Worm (Caenorhabditis elegans) whole organism, midembryonic: ENCODE results near the gene fbxb-43.
"Not testable (repeated sequence)": the region's sequence is repeated elsewhere in the genome, so short reads cannot be mapped to it uniquely, and the experiment has no call there.

Source experiments
- T22C8.4 ChIP-seq: fragments of 200-800 bp; sonication (Bioruptor generic); IDR thresholded peaks from 2 replicates; pipeline ENCODE4 v1.3.6; 2022; ENCODE audit warnings: missing genetic modification characterization, missing compliant biosample characterization
- cog-1 ChIP-seq: sonication (generic microtip); optimal IDR thresholded peaks from 2 replicates; lab custom pipeline; 2016; ENCODE audit warnings: missing genetic modification characterization, missing compliant biosample characterization
- flt-1 ChIP-seq: fragments of 200-800 bp; sonication (Bioruptor generic); IDR thresholded peaks from 2 replicates; pipeline ENCODE4 v1.3.6; 2022; ENCODE audit warnings: missing genetic modification characterization, missing compliant biosample characterization
- klf-2 ChIP-seq: fragments of 200-800 bp; sonication (Bioruptor generic); conservative IDR thresholded peaks from 2 replicates; pipeline ENCODE4 v1.3.6; 2022; ENCODE audit warnings: missing genetic modification reagents, missing genetic modification characterization, missing compliant biosample characterization
- med-1 ChIP-seq: sonication (generic microtip); optimal IDR thresholded peaks from 2 replicates; lab custom pipeline; 2017; ENCODE audit warnings: missing genetic modification characterization, mild to moderate bottlenecking, missing compliant biosample characterization, antibody characterized with exemption, missing genetic modification reagents; ENCODE audit not compliant: insufficient read depth
- ref-1 ChIP-seq: fragments of 200-800 bp; sonication (Bioruptor generic); conservative IDR thresholded peaks from 2 replicates; pipeline ENCODE4 v1.3.6; 2022; ENCODE audit warnings: missing genetic modification reagents, missing genetic modification characterization, missing compliant biosample characterization
- tab-1 ChIP-seq: fragments of 200-800 bp; sonication (Bioruptor generic); IDR thresholded peaks from 2 replicates; pipeline ENCODE4 v1.3.6; 2022; ENCODE audit warnings: missing genetic modification characterization, missing compliant biosample characterization
- ztf-23 ChIP-seq: fragments of 200-800 bp; sonication (Bioruptor generic); IDR thresholded peaks from 2 replicates; pipeline ENCODE4 v1.3.6; 2022; ENCODE audit warnings: missing genetic modification reagents, missing genetic modification characterization, missing compliant biosample characterization
- ztf-29 ChIP-seq: fragments of 200-800 bp; sonication (Bioruptor generic); IDR thresholded peaks from 2 replicates; pipeline ENCODE4 v1.3.6; 2022; ENCODE audit warnings: missing genetic modification reagents, missing genetic modification characterization, missing compliant biosample characterization

fbxb-43 gene

DNA sequence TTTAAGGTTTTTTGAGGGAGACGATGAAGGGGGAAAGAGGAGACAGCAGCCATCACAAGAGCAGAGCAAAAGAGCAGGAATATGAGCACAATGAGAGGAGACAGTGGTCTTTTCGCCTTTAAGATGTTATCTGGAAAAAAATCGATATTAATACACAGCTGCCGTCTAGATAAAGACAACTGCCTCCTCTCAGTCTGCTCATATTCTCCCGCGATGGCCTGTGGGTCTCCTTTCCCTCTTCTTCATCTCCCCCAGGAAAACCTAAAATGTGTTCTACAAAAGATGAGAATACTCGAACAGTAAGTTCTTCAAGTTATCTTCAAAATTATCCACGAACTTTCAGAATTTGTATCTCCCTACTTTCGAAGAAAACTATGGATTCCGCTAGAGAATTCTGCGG, 14.5 kb downstream of the fbxb-43 start, which contains the start of the genes fbxb-52 and fbxb-51:
fbxb-52 (minus strand) TSS at position 101 of the 400 bp plus-strand sequence.
fbxb-51 (plus strand) TSS at position 212 of the 400 bp plus-strand sequence.
- TF ChIP-seq med-1 (no peak), ztf-29 (GFP tag; lab: Robert Waterston, UW) (no peak), flt-1 (no peak), tab-1 (GFP tag; lab: Robert Waterston, UW) (no peak), ref-1 (no peak), ztf-23 (no peak), cog-1 (tag; lab: Kevin White, UChicago) (no peak), klf-2 (no peak), T22C8.4 (no peak)

- not testable (repeated sequence) for TF ChIP-seq T22C8.4; ztf-29 (GFP tag; lab: Robert Waterston, UW); cog-1 (tag; lab: Kevin White, UChicago)
Observed at ce11 chrII:1556217-1556616, 20.2 kb downstream of the fbxb-43 start, which contains the start of the genes fbxb-54 and fbxb-50. fbxb-54 (minus strand) TSS chrII:1556317. fbxb-50 (plus strand) TSS chrII:1556443.

DNA sequence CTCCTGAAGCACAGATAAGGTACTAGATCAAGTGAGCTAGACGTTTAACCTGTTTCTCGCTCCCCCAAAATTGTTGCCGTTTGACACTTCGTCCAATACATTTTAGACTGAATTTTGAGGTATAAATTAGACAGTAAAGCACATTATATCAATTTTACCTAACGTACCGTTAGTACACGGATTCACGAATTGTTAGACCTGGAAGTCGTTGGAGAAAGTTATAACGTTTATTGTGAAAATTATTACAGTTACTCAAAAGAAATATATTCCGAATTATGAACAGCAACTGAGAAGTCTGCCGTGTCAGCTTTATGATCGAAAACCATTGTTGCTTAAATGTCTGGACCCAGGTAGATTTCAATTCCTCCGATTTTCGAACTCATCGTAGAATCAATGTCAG, 24.8 kb downstream of the fbxb-43 start:
- TF ChIP-seq ztf-29 (GFP tag; lab: Robert Waterston, UW) (no peak), ztf-23 (no peak), ref-1 (no peak), tab-1 (GFP tag; lab: Robert Waterston, UW) (no peak), cog-1 (tag; lab: Kevin White, UChicago) (no peak), T22C8.4 (no peak), flt-1 (no peak), med-1 (no peak), klf-2 (no peak)

DNA sequence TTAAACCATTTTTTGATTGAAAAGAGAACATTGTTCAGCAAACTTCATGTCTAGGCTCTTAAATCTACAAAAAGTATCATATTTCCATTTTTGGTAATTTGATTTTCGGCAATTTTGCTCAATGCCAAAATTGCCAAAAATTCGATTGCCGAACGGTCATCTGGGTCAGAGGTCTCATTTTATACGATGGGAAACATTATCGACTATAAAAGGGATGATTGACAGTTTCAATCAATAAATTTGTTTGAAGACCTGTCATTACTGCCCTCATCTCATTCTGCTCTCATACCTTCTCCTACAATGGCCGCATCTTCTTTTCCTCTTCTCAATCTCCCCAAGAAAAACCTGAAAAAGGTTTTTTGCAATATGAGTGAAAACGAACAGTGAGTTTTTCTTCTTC, 25.8 kb downstream of the fbxb-43 start, which contains the start of gene K05F6.14:
K05F6.14 (plus strand) TSS at position 301 of the 400 bp plus-strand sequence.
- TF ChIP-seq med-1 (no peak), T22C8.4 (no peak), ztf-23 (no peak), ref-1 (no peak), tab-1 (GFP tag; lab: Robert Waterston, UW) (no peak), ztf-29 (GFP tag; lab: Robert Waterston, UW) (no peak), flt-1 (no peak), klf-2 (no peak), cog-1 (tag; lab: Kevin White, UChicago) (no peak)

- TF ChIP-seq tab-1 (GFP tag; lab: Robert Waterston, UW) (no peak), ref-1 (no peak), med-1 (no peak), ztf-23 (no peak), ztf-29 (GFP tag; lab: Robert Waterston, UW) (no peak), flt-1 (no peak), T22C8.4 (no peak), klf-2 (no peak), cog-1 (tag; lab: Kevin White, UChicago) (no peak)
Observed at ce11 chrII:1567646-1568045, 31.6 kb downstream of the fbxb-43 start, which contains the start of gene K05F6.8. K05F6.8 (minus strand) TSS chrII:1567746.

ce11 chrII:1568214-1568613, 32.2 kb downstream of the fbxb-43 start, which contains the start of gene fbxb-49:
fbxb-49 (plus strand) TSS chrII:1568514.
- TF ChIP-seq T22C8.4 (no peak), ztf-29 (GFP tag; lab: Robert Waterston, UW) (no peak)

- TF ChIP-seq ref-1 (no peak), ztf-23 (no peak), tab-1 (GFP tag; lab: Robert Waterston, UW) (no peak), flt-1 (no peak), ztf-29 (GFP tag; lab: Robert Waterston, UW) (no peak), klf-2 (no peak), T22C8.4 (no peak), cog-1 (tag; lab: Kevin White, UChicago) (no peak), med-1 (no peak)
Observed at ce11 chrII:1571032-1571431, 35.0 kb downstream of the fbxb-43 start, which contains the start of gene fbxb-46. fbxb-46 (minus strand) TSS chrII:1571132.

DNA sequence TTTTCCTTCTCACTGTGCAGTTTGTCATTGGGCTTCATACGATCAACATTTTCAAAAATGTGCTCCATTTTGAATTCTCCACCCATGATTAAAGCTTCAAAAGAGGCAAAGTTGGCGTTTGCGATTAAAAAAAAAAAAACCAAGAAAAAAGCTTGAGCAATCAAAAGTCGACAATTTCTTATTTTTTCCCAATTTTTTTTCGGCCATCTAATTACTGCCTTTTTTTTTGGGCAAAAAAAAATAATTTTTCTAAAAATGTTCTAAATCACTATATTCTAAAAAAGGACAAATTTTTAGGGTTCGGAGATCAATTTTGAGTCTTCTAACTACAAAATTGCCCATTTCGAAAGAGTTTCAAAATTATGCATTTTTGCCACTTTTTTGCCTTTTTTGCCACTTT, 40.0 kb downstream of the fbxb-43 start, which contains the start of gene K05F6.10:
K05F6.10 (minus strand) TSS at position 101 of the 400 bp plus-strand sequence.
- TF ChIP-seq flt-1 (no peak), cog-1 (tag; lab: Kevin White, UChicago) (no peak), T22C8.4 (no peak), ztf-23 (no peak), klf-2 (no peak), tab-1 (GFP tag; lab: Robert Waterston, UW) (no peak)

ce11 chrII:1576772-1577171, 40.7 kb downstream of the fbxb-43 start:
- TF ChIP-seq ref-1 (no peak), flt-1 (no peak), klf-2 (no peak), T22C8.4 (no peak), tab-1 (GFP tag; lab: Robert Waterston, UW) (no peak), ztf-29 (GFP tag; lab: Robert Waterston, UW) (no peak), ztf-23 (no peak), cog-1 (tag; lab: Kevin White, UChicago) (no peak), med-1 (no peak)

ce11 chrII:1579886-1580285, 43.9 kb downstream of the fbxb-43 start, which contains the start of gene math-38:
math-38 (minus strand) TSS chrII:1579986.
- no peak for TF ChIP-seq ztf-29 (GFP tag; lab: Robert Waterston, UW)
- no peak for TF ChIP-seq cog-1 (tag; lab: Kevin White, UChicago)
- TF ChIP-seq flt-1, result no peak
- TF ChIP-seq klf-2, result no peak
- TF ChIP-seq tab-1 (GFP tag; lab: Robert Waterston, UW), result no peak
- TF ChIP-seq ztf-23, result no peak
- TF ChIP-seq T22C8.4, result no peak
- no peak for TF ChIP-seq med-1
- no peak for TF ChIP-seq ref-1

DNA sequence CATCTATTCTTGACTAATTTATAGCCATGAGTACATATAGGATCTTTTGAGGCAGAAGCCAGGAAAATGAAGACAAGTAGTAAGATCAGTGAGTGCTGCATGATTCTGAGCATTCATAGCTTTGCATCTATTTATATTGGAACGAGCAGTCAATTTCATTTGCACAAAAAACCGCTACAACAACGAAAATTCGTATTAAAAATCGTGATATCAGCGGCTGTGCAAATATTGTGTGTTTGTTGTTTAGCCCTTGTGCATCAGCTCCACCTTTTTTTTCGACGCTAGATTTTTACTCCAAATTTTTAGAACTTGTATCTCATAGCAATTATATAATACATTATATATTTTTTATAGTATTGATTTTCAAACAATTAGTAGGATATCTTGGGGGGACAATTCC, 48.1 kb downstream of the fbxb-43 start, which contains the start of gene clec-21:
clec-21 (minus strand) TSS at position 101 of the 400 bp plus-strand sequence.
- TF ChIP-seq cog-1 (tag; lab: Kevin White, UChicago) (no peak), flt-1 (no peak), T22C8.4 (no peak), ztf-29 (GFP tag; lab: Robert Waterston, UW) (no peak), ztf-23 (no peak), klf-2 (no peak), ref-1 (no peak), tab-1 (GFP tag; lab: Robert Waterston, UW) (no peak)
